Worm (Caenorhabditis elegans) whole organism, L4/young adult: ENCODE results near the gene F28F9.2.

Source experiments
- dao-5 ChIP-seq: sonication (generic microtip); optimal IDR thresholded peaks from 2 replicates; lab custom pipeline; 2016; ENCODE audit warnings: missing genotype, missing genetic modification characterization, moderate library complexity, missing compliant biosample characterization
- him-1 ChIP-seq: sonication (generic microtip); optimal IDR thresholded peaks from 2 replicates; lab custom pipeline; 2016; ENCODE audit warnings: missing genotype, missing genetic modification reagents, missing genetic modification characterization, missing compliant biosample characterization

DNA sequence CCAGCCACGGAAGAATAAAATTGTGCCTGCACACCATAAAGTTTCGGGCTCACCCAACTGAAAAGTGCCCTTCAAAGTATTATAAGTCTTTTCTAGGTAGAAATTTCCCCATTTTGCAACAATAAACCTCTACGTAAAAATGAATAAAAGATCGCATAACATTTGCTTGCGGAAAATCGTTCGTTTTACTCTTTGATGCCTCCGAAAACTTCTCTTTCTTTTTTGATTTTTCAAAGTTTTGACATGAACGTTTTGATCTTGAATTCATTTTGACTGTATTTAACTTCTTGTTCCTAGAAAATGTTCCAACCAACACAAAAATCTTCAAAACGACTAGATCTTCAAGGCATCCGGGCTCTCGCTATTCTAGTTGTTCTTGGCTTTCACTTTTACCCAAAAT lies 49.4 kb downstream of the F28F9.2 start, which contains the start of gene oac-21:
- TF ChIP-seq him-1 (tag; lab: Kevin White, UChicago) (no peak), dao-5 (tag; lab: Kevin White, UChicago) (no peak)
